Worm (Caenorhabditis elegans) whole organism, L1 larva: ENCODE data around the gene F25E2.2.

Source experiments
- C04F5.9 ChIP-seq: sonication (generic microtip); optimal IDR thresholded peaks from 2 replicates; lab custom pipeline; 2016; ENCODE audit warnings: missing genetic modification characterization, missing compliant biosample characterization
- C16A3.4 ChIP-seq: fragments of 150-350 bp; optimal IDR thresholded peaks from 2 replicates; lab custom pipeline; 2014; ENCODE audit warnings: missing biosample characterization, missing genetic modification characterization
- C34B4.2 ChIP-seq: sonication (generic microtip); optimal IDR thresholded peaks from 2 replicates; lab custom pipeline; 2017; ENCODE audit warnings: mild to moderate bottlenecking, missing genetic modification characterization, missing compliant biosample characterization
- F16B12.6 ChIP-seq: fragments of 150-350 bp; optimal IDR thresholded peaks from 2 replicates; lab custom pipeline; 2014; ENCODE audit warnings: missing biosample characterization, missing genetic modification characterization
- Y116A8C.19 ChIP-seq: sonication (generic microtip); optimal IDR thresholded peaks from 2 replicates; lab custom pipeline; 2016; ENCODE audit warnings: missing compliant biosample characterization, missing genetic modification characterization, borderline replicate concordance
- alr-1 ChIP-seq: fragments of 200-800 bp; sonication (Bioruptor generic); optimal IDR thresholded peaks from 2 replicates; lab custom pipeline; 2018; ENCODE audit warnings: borderline replicate concordance, mild to moderate bottlenecking, missing genetic modification characterization, missing compliant biosample characterization
- aly-2 ChIP-seq: fragments of 150-350 bp; optimal IDR thresholded peaks from 2 replicates; lab custom pipeline; 2014; ENCODE audit warnings: missing biosample characterization, missing genetic modification characterization
- ceh-8 ChIP-seq: fragments of 200-800 bp; sonication (Bioruptor generic); optimal IDR thresholded peaks from 2 replicates; lab custom pipeline; 2018; ENCODE audit warnings: mild to moderate bottlenecking, missing genetic modification characterization, moderate library complexity, missing compliant biosample characterization
- ceh-88 ChIP-seq: fragments of 200-800 bp; sonication (Bioruptor generic); IDR thresholded peaks from 2 replicates; pipeline ENCODE4 v1.3.6; 2022; ENCODE audit warnings: missing genetic modification characterization, missing compliant biosample characterization
- dpl-1 ChIP-seq, 3 experiments: fragments of 150-350 bp in 2 of 3; sonication (generic microtip) in 1 of 3; optimal IDR thresholded peaks; 2 replicates each; lab custom pipeline; 2014 to 2017; ENCODE audit warnings: missing biosample characterization in 3 of 3, missing genetic modification characterization in 3 of 3, missing genetic modification reagents in 3 of 3
- dsc-1 ChIP-seq: sonication (generic microtip); optimal IDR thresholded peaks from 2 replicates; lab custom pipeline; 2016; ENCODE audit warnings: mild to moderate bottlenecking, missing genetic modification characterization, missing compliant biosample characterization
- egl-13 ChIP-seq: sonication (generic microtip); optimal IDR thresholded peaks from 2 replicates; lab custom pipeline; 2016; ENCODE audit warnings: missing genotype, missing genetic modification reagents, missing genetic modification characterization, missing compliant biosample characterization
- egl-27 ChIP-seq, 2 experiments: fragments of 150-350 bp in 1 of 2; sonication (generic microtip); optimal IDR thresholded peaks; 3 replicates each; lab custom pipeline; 2017 to 2018; ENCODE audit warnings: missing biosample characterization in 2 of 2, missing genetic modification characterization in 2 of 2, missing genetic modification reagents in 2 of 2
- elt-3 ChIP-seq, 6 experiments: fragments of 150-350 bp in 1 of 6; sonication (generic microtip); optimal IDR thresholded peaks; 2 replicates each; lab custom pipeline; 2017 to 2018; ENCODE audit warnings: missing biosample characterization in 6 of 6, missing genetic modification characterization in 6 of 6, inconsistent platforms in 1 of 6
- fkh-4 ChIP-seq: sonication (generic microtip); optimal IDR thresholded peaks from 2 replicates; lab custom pipeline; 2016; ENCODE audit warnings: missing compliant biosample characterization, missing genetic modification characterization, borderline replicate concordance
- fos-1 ChIP-seq: fragments of 150-350 bp; optimal IDR thresholded peaks from 2 replicates; lab custom pipeline; 2014; ENCODE audit warnings: missing biosample characterization, missing genetic modification characterization
- grh-1 ChIP-seq: fragments of 200-800 bp; sonication (Bioruptor generic); IDR thresholded peaks from 2 replicates; pipeline ENCODE4 v1.3.6; 2022; ENCODE audit warnings: missing genetic modification reagents, missing genetic modification characterization, missing compliant biosample characterization
- hlh-4 ChIP-seq: sonication (generic microtip); optimal IDR thresholded peaks from 2 replicates; lab custom pipeline; 2016; ENCODE audit warnings: mild to moderate bottlenecking, missing genetic modification characterization, missing compliant biosample characterization
- hpl-2 ChIP-seq: fragments of 150-350 bp; optimal IDR thresholded peaks from 2 replicates; lab custom pipeline; 2014; ENCODE audit warnings: missing biosample characterization, missing genetic modification reagents, missing genetic modification characterization
- irx-1 ChIP-seq: sonication (generic microtip); optimal IDR thresholded peaks from 2 replicates; lab custom pipeline; 2016; ENCODE audit warnings: missing genetic modification characterization, missing compliant biosample characterization
- jun-1 ChIP-seq: fragments of 150-350 bp; optimal IDR thresholded peaks from 2 replicates; lab custom pipeline; 2014; ENCODE audit warnings: missing biosample characterization, missing genetic modification reagents, missing genetic modification characterization
- lin-14 ChIP-seq: fragments of 200-800 bp; sonication (Bioruptor generic); optimal IDR thresholded peaks from 2 replicates; lab custom pipeline; 2018; ENCODE audit warnings: mild to moderate bottlenecking, missing genetic modification characterization, moderate library complexity, missing compliant biosample characterization
- lin-15B ChIP-seq: fragments of 150-350 bp; sonication (generic microtip); optimal IDR thresholded peaks from 3 replicates; lab custom pipeline; 2014; ENCODE audit warnings: missing biosample characterization, missing genetic modification characterization
- lin-35 ChIP-seq, 2 experiments: fragments of 150-350 bp; optimal IDR thresholded peaks; 2 replicates each; lab custom pipeline; 2014; ENCODE audit warnings: missing biosample characterization in 2 of 2, missing genetic modification characterization in 2 of 2, missing genetic modification reagents in 2 of 2
- lin-39 ChIP-seq: fragments of 150-350 bp; optimal IDR thresholded peaks from 2 replicates; lab custom pipeline; 2014; ENCODE audit warnings: missing biosample characterization, missing genetic modification reagents, missing genetic modification characterization
- mab-9 ChIP-seq: fragments of 200-800 bp; sonication (Bioruptor generic); IDR thresholded peaks from 2 replicates; pipeline ENCODE4 v1.3.6; 2022; ENCODE audit warnings: missing genetic modification reagents, missing genetic modification characterization, missing compliant biosample characterization
- mep-1 ChIP-seq: fragments of 150-350 bp; optimal IDR thresholded peaks from 2 replicates; lab custom pipeline; 2014; ENCODE audit warnings: missing biosample characterization, missing genetic modification characterization
- nhr-19 ChIP-seq: fragments of 200-800 bp; sonication (Bioruptor generic); conservative IDR thresholded peaks from 2 replicates; pipeline ENCODE4 v1.3.6; 2022; ENCODE audit warnings: missing genetic modification characterization, missing compliant biosample characterization
- nhr-237 ChIP-seq: fragments of 150-350 bp; optimal IDR thresholded peaks from 2 replicates; lab custom pipeline; 2014; ENCODE audit warnings: missing biosample characterization, missing genetic modification characterization
- nhr-47 ChIP-seq: sonication (generic microtip); optimal IDR thresholded peaks from 2 replicates; lab custom pipeline; 2016; ENCODE audit warnings: mild to moderate bottlenecking, missing genetic modification characterization, moderate library complexity, missing compliant biosample characterization
- nhr-71 ChIP-seq: sonication (generic microtip); optimal IDR thresholded peaks from 2 replicates; lab custom pipeline; 2016; ENCODE audit warnings: mild to moderate bottlenecking, missing genetic modification characterization, moderate library complexity, missing compliant biosample characterization
- nhr-77 ChIP-seq: fragments of 150-350 bp; optimal IDR thresholded peaks from 2 replicates; lab custom pipeline; 2014; ENCODE audit warnings: missing biosample characterization, missing genetic modification characterization
- nhr-85 ChIP-seq: sonication (generic microtip); peaks from one replicate; lab custom pipeline; 2016; ENCODE audit warnings: missing genetic modification characterization, inconsistent platforms, missing compliant biosample characterization
- nhr-90 ChIP-seq: sonication (generic microtip); optimal IDR thresholded peaks from 2 replicates; lab custom pipeline; 2016; ENCODE audit warnings: mild to moderate bottlenecking, missing genetic modification characterization, missing compliant biosample characterization; ENCODE audit not compliant: poor library complexity
- pag-3 ChIP-seq: sonication (generic microtip); optimal IDR thresholded peaks from 2 replicates; lab custom pipeline; 2017; ENCODE audit warnings: missing genetic modification characterization, mild to moderate bottlenecking, missing compliant biosample characterization, antibody characterized with exemption, borderline replicate concordance; ENCODE audit not compliant: insufficient read depth
- pax-3 ChIP-seq: fragments of 200-800 bp; sonication (Bioruptor generic); optimal IDR thresholded peaks from 2 replicates; lab custom pipeline; 2018; ENCODE audit warnings: mild to moderate bottlenecking, missing genetic modification characterization, moderate library complexity, missing compliant biosample characterization
- pqm-1 ChIP-seq: sonication (generic microtip); optimal IDR thresholded peaks from 3 replicates; lab custom pipeline; 2017; ENCODE audit warnings: missing biosample characterization, missing genetic modification characterization
- rnt-1 ChIP-seq: sonication (generic microtip); optimal IDR thresholded peaks from 2 replicates; lab custom pipeline; 2016; ENCODE audit warnings: mild to moderate bottlenecking, missing genetic modification characterization, moderate library complexity, missing compliant biosample characterization
- snpc-4 ChIP-seq: fragments of 150-350 bp; optimal IDR thresholded peaks from 2 replicates; lab custom pipeline; 2014; ENCODE audit warnings: missing biosample characterization, missing genetic modification characterization
- snu-23 ChIP-seq: sonication (generic microtip); optimal IDR thresholded peaks from 2 replicates; lab custom pipeline; 2016; ENCODE audit warnings: missing genetic modification characterization, missing compliant biosample characterization
- sup-37 ChIP-seq: fragments of 200-800 bp; sonication (Bioruptor generic); optimal IDR thresholded peaks from 2 replicates; lab custom pipeline; 2018; ENCODE audit warnings: mild to moderate bottlenecking, missing genetic modification characterization, missing compliant biosample characterization
- swsn-7 ChIP-seq: sonication (generic microtip); optimal IDR thresholded peaks from 2 replicates; lab custom pipeline; 2016; ENCODE audit warnings: missing genetic modification characterization, missing compliant biosample characterization
- tbx-2 ChIP-seq: sonication (generic microtip); optimal IDR thresholded peaks from 2 replicates; lab custom pipeline; 2016; ENCODE audit warnings: missing genetic modification characterization, missing compliant biosample characterization
- tlp-1 ChIP-seq: fragments of 150-350 bp; optimal IDR thresholded peaks from 2 replicates; lab custom pipeline; 2014; ENCODE audit warnings: missing biosample characterization, missing genetic modification characterization
- unc-86 ChIP-seq: sonication (generic microtip); optimal IDR thresholded peaks from 2 replicates; lab custom pipeline; 2016; ENCODE audit warnings: missing genetic modification characterization, missing compliant biosample characterization
- unc-98 ChIP-seq: fragments of 200-800 bp; sonication (Bioruptor generic); IDR thresholded peaks from 2 replicates; pipeline ENCODE4 v1.3.6; 2022; ENCODE audit warnings: missing genetic modification characterization, missing compliant biosample characterization
- vab-15 ChIP-seq: sonication (generic microtip); optimal IDR thresholded peaks from 2 replicates; lab custom pipeline; 2017; ENCODE audit warnings: missing genotype, mild to moderate bottlenecking, missing genetic modification characterization, missing compliant biosample characterization
- ztf-11 ChIP-seq, 2 experiments: sonication (generic microtip); optimal IDR thresholded peaks; 2 replicates each; lab custom pipeline; 2016 to 2017; ENCODE audit warnings: missing genetic modification characterization in 2 of 2, missing biosample characterization in 1 of 2, missing compliant biosample characterization in 1 of 2
- ztf-4 ChIP-seq: fragments of 150-350 bp; optimal IDR thresholded peaks from 2 replicates; lab custom pipeline; 2014; ENCODE audit warnings: missing biosample characterization, missing genetic modification characterization

F25E2.2 gene

ce11 chrX:812264-812663 is 1.7 kb upstream of the F25E2.2 start:
- TF ChIP-seq swsn-7 (tag; lab: Kevin White, UChicago) (no peak), C34B4.2 (no peak), ztf-11 (tag; optimal IDR thresholded peaks at IDR 0.05; lab: Kevin White, UChicago) (no peak), snu-23 (peak; percentile 13), lin-14 (GFP tag; lab: Kevin White, UChicago) (peak; percentile 42), aly-2 (tag; lab: Kevin White, UChicago) (no peak), pag-3 (peak; percentile 36), lin-35 (GFP tag; optimal IDR thresholded peaks at IDR 0.05; lab: Kevin White, UChicago) (no peak), rnt-1 (tag; lab: Kevin White, UChicago) (peak; percentile 59), vab-15 (tag; lab: Kevin White, UChicago) (no peak), nhr-71 (tag; lab: Kevin White, UChicago) (peak; percentile 47), fos-1 (tag; lab: Kevin White, UChicago) (no peak), jun-1 (no peak), nhr-19 (GFP tag; lab: Robert Waterston, UW) (0 out of 2 replicates have a peak, but pooled peaks have one; percentile 27)

- TF ChIP-seq lin-15B (tag; lab: Kevin White, UChicago): peak; percentile 56
- peak; percentile 55 for TF ChIP-seq pag-3
- peak; percentile 99 for TF ChIP-seq jun-1
- TF ChIP-seq dpl-1 (GFP tag; optimal IDR thresholded peaks at IDR 0.05; lab: Kevin White, UChicago): peak; percentile 59 to 66 (median 62)
- TF ChIP-seq C34B4.2: no peak
- TF ChIP-seq nhr-77 (tag; lab: Kevin White, UChicago): peak; percentile 99
- peak; percentile 95 for TF ChIP-seq egl-13 (tag; lab: Kevin White, UChicago)
- peak; percentile 88 to 99 (median 95) for TF ChIP-seq elt-3 (tag; optimal IDR thresholded peaks at IDR 0.05; lab: Kevin White, UChicago)
- no peak for TF ChIP-seq hlh-4 (tag; lab: Kevin White, UChicago)
- TF ChIP-seq lin-39 (tag; lab: Kevin White, UChicago): peak; percentile 99
- peak; percentile 100 for TF ChIP-seq C16A3.4
- TF ChIP-seq fkh-4: peak; percentile 89
- peak; percentile 63 for TF ChIP-seq pqm-1 (tag; lab: Kevin White, UChicago)
- peak; percentile 94 for TF ChIP-seq snpc-4
- peak; percentile 98 for TF ChIP-seq ztf-4 (tag; lab: Kevin White, UChicago)
- TF ChIP-seq sup-37: peak; percentile 88
- TF ChIP-seq unc-86 (tag; lab: Kevin White, UChicago): peak; percentile 96
- peak; percentile 90 for TF ChIP-seq pax-3
- no peak for TF ChIP-seq alr-1 (tag; lab: Kevin White, UChicago)
- TF ChIP-seq nhr-90 (tag; lab: Kevin White, UChicago): peak; percentile 100
- peak; percentile 99 for TF ChIP-seq nhr-47 (tag; lab: Kevin White, UChicago)
- peak; percentile 72 to 93 for TF ChIP-seq lin-35 (GFP tag; optimal IDR thresholded peaks at IDR 0.05; lab: Kevin White, UChicago)
- peak; percentile 100 for TF ChIP-seq mep-1
- no peak for TF ChIP-seq tlp-1 (tag; lab: Kevin White, UChicago)
- peak; percentile 97 for TF ChIP-seq nhr-19 (GFP tag; lab: Robert Waterston, UW)
- TF ChIP-seq nhr-237 (tag; lab: Kevin White, UChicago): peak; percentile 98
- TF ChIP-seq snu-23: peak; percentile 100
- TF ChIP-seq nhr-85 (tag; lab: Kevin White, UChicago): peak; percentile 97
- peak; percentile 100 for TF ChIP-seq dsc-1 (tag; lab: Kevin White, UChicago)
- TF ChIP-seq egl-27 (tag; optimal IDR thresholded peaks at IDR 0.05; lab: Kevin White, UChicago): peak; percentile 90 to 92
- peak; percentile 92 for TF ChIP-seq unc-98
- peak; percentile 99 for TF ChIP-seq ceh-8 (GFP tag; lab: Kevin White, UChicago)
- TF ChIP-seq irx-1 (tag; lab: Kevin White, UChicago): peak; percentile 99
- TF ChIP-seq grh-1 (GFP tag; lab: Robert Waterston, UW): peak; percentile 92
- peak; percentile 93 for TF ChIP-seq C04F5.9 (tag; lab: Kevin White, UChicago)
- TF ChIP-seq F16B12.6: peak; percentile 61
- TF ChIP-seq mab-9 (GFP tag; lab: Robert Waterston, UW): peak; percentile 94
- TF ChIP-seq ceh-88 (GFP tag; lab: Robert Waterston, UW): peak; percentile 96
- TF ChIP-seq fos-1 (tag; lab: Kevin White, UChicago): peak; percentile 97
- peak; percentile 97 for TF ChIP-seq hpl-2 (GFP tag; lab: Kevin White, UChicago)
- TF ChIP-seq tbx-2 (tag; lab: Kevin White, UChicago): peak; percentile 99
- peak; percentile 19 for TF ChIP-seq Y116A8C.19 (tag; lab: Kevin White, UChicago)
Observed at ce11 chrX:806515-806914, 4.1 kb downstream of the F25E2.2 start.
